Fruit fly (Drosophila melanogaster) whole organism, embryonic: ENCODE results near the gene Bacc.

Source experiments
- Adf1 ChIP-seq: fragments of 200-800 bp; sonication (Bioruptor generic); IDR thresholded peaks from 2 replicates; pipeline ENCODE4 v1.3.6; 2022; ENCODE audit warnings: missing biosample characterization, missing genetic modification characterization
- Aef1 ChIP-seq: fragments of 200-800 bp; sonication (Bioruptor generic); IDR thresholded peaks from 3 replicates; pipeline ENCODE4 v1.3.6; 2022; ENCODE audit warnings: missing biosample characterization, missing genetic modification characterization
- Atf-2 ChIP-seq: fragments of 200-800 bp; sonication (Bioruptor generic); optimal IDR thresholded peaks from 2 replicates; lab custom pipeline; 2016; ENCODE audit warnings: missing biosample characterization, missing genetic modification characterization
- BtbVII ChIP-seq: fragments of 200-800 bp; sonication (Bioruptor generic); optimal IDR thresholded peaks from 3 replicates; lab custom pipeline; 2017; ENCODE audit warnings: missing biosample characterization, mild to moderate bottlenecking, missing genetic modification characterization
- C15 ChIP-seq: fragments of 200-800 bp; sonication (Bioruptor generic); IDR thresholded peaks from 3 replicates; pipeline ENCODE4 v1.3.6; 2022; ENCODE audit warnings: missing biosample characterization, missing genetic modification characterization
- CG10321 ChIP-seq: fragments of 200-800 bp; sonication (Bioruptor generic); IDR thresholded peaks from 2 replicates; pipeline ENCODE4 v1.3.6; 2022; ENCODE audit warnings: missing biosample characterization, missing genetic modification characterization
- CG11247 ChIP-seq: fragments of 200-800 bp; sonication (Bioruptor generic); IDR thresholded peaks from 2 replicates; pipeline ENCODE4 v1.3.6; 2022; ENCODE audit warnings: missing biosample characterization, missing genetic modification characterization
- CG12769 ChIP-seq: fragments of 200-800 bp; sonication (Bioruptor generic); optimal IDR thresholded peaks from 2 replicates; lab custom pipeline; 2019; ENCODE audit warnings: missing biosample characterization, mild to moderate bottlenecking, missing genetic modification characterization, moderate library complexity
- CG14860 ChIP-seq: fragments of 200-800 bp; sonication (Bioruptor generic); IDR thresholded peaks from 3 replicates; pipeline ENCODE4 v1.3.6; 2022; ENCODE audit warnings: missing biosample characterization, missing genetic modification characterization; ENCODE audit not compliant: partially characterized antibody
- CG15269 ChIP-seq: fragments of 200-800 bp; sonication (Bioruptor generic); optimal IDR thresholded peaks from 2 replicates; lab custom pipeline; 2018; ENCODE audit warnings: missing biosample characterization, mild to moderate bottlenecking, missing genetic modification characterization, moderate library complexity
- CG16815 ChIP-seq: fragments of 200-800 bp; sonication (Bioruptor generic); optimal IDR thresholded peaks from 3 replicates; lab custom pipeline; 2017; ENCODE audit warnings: missing biosample characterization, mild to moderate bottlenecking, missing genetic modification characterization
- CG17186 ChIP-seq: fragments of 200-800 bp; sonication (Bioruptor generic); optimal IDR thresholded peaks from 3 replicates; lab custom pipeline; 2017; ENCODE audit warnings: missing biosample characterization, missing genetic modification reagents, missing genetic modification characterization
- CG17328 ChIP-seq: fragments of 200-800 bp; sonication (Bioruptor generic); IDR thresholded peaks from 2 replicates; pipeline ENCODE4 v1.3.6; 2022; ENCODE audit warnings: missing biosample characterization, missing genetic modification characterization
- CG17361 ChIP-seq: fragments of 200-800 bp; sonication (Bioruptor generic); IDR thresholded peaks from 3 replicates; pipeline ENCODE4 v1.3.6; 2022; ENCODE audit warnings: missing biosample characterization, missing genetic modification characterization
- CG17385 ChIP-seq: fragments of 200-800 bp; sonication (Bioruptor generic); optimal IDR thresholded peaks from 3 replicates; lab custom pipeline; 2018; ENCODE audit warnings: missing biosample characterization, mild to moderate bottlenecking, missing genetic modification characterization
- CG17912 ChIP-seq: fragments of 200-800 bp; sonication (Bioruptor generic); optimal IDR thresholded peaks from 2 replicates; lab custom pipeline; 2018; ENCODE audit warnings: missing biosample characterization, mild to moderate bottlenecking, missing genetic modification characterization
- CG18476 ChIP-seq: fragments of 200-800 bp; sonication (Bioruptor generic); optimal IDR thresholded peaks from 2 replicates; lab custom pipeline; 2016; ENCODE audit warnings: missing biosample characterization, mild to moderate bottlenecking, missing genetic modification characterization
- CG4404 ChIP-seq: fragments of 200-800 bp; sonication (Bioruptor generic); IDR thresholded peaks from 2 replicates; pipeline ENCODE4 v1.3.6; 2022; ENCODE audit warnings: missing biosample characterization, missing genetic modification characterization
- CG6791 ChIP-seq: fragments of 200-800 bp; sonication (Bioruptor generic); IDR thresholded peaks from 3 replicates; pipeline ENCODE4 v1.3.6; 2022; ENCODE audit warnings: missing biosample characterization, missing genetic modification characterization; ENCODE audit not compliant: partially characterized antibody
- CG7372 ChIP-seq: fragments of 200-800 bp; sonication (Bioruptor generic); IDR thresholded peaks from 2 replicates; pipeline ENCODE4 v1.3.6; 2022; ENCODE audit warnings: missing biosample characterization, missing genetic modification characterization
- CG7987 ChIP-seq: fragments of 200-800 bp; sonication (Bioruptor generic); optimal IDR thresholded peaks from 2 replicates; lab custom pipeline; 2018; ENCODE audit warnings: missing biosample characterization, mild to moderate bottlenecking, missing genetic modification characterization, moderate library complexity
- CG8089 ChIP-seq: fragments of 200-800 bp; sonication (Bioruptor generic); optimal IDR thresholded peaks from 3 replicates; lab custom pipeline; 2016; ENCODE audit warnings: missing biosample characterization, missing genetic modification characterization
- CG8944 ChIP-seq: fragments of 200-800 bp; sonication (Bioruptor generic); optimal IDR thresholded peaks from 3 replicates; lab custom pipeline; 2016; ENCODE audit warnings: missing biosample characterization, missing genetic modification characterization
- CTCF ChIP-seq: fragments of 200-800 bp; sonication (Bioruptor generic); optimal IDR thresholded peaks from 2 replicates; lab custom pipeline; 2017; ENCODE audit warnings: missing biosample characterization, mild to moderate bottlenecking, missing genetic modification characterization, moderate library complexity
- D19B ChIP-seq: fragments of 200-800 bp; sonication (Bioruptor generic); optimal IDR thresholded peaks from 2 replicates; lab custom pipeline; 2017; ENCODE audit warnings: missing biosample characterization, mild to moderate bottlenecking, missing genetic modification characterization
- Fer1 ChIP-seq: fragments of 200-800 bp; sonication (Bioruptor generic); optimal IDR thresholded peaks from 2 replicates; lab custom pipeline; 2017; ENCODE audit warnings: missing biosample characterization, mild to moderate bottlenecking, missing genetic modification characterization
- Med ChIP-seq: fragments of 200-800 bp; sonication (Bioruptor generic); peaks from one replicate; lab custom pipeline; 2016; ENCODE audit warnings: missing biosample characterization, missing genetic modification characterization, mild to moderate bottlenecking, inconsistent platforms, moderate library complexity
- NC2β ChIP-seq: fragments of 200-800 bp; sonication (Bioruptor generic); optimal IDR thresholded peaks from 2 replicates; lab custom pipeline; 2016; ENCODE audit warnings: missing biosample characterization, missing genetic modification characterization
- Sin3A ChIP-seq: fragments of >200 bp; optimal IDR thresholded peaks from 2 replicates; lab custom pipeline; 2018
- Six4 ChIP-seq: fragments of 200-800 bp; sonication (Bioruptor generic); optimal IDR thresholded peaks from 2 replicates; lab custom pipeline; 2016; ENCODE audit warnings: missing biosample characterization, missing genetic modification characterization
- Ssrp ChIP-seq: fragments of 200-800 bp; sonication (Bioruptor generic); optimal IDR thresholded peaks from 2 replicates; lab custom pipeline; 2018; ENCODE audit warnings: missing biosample characterization, mild to moderate bottlenecking, missing genetic modification characterization, moderate library complexity
- Xbp1 ChIP-seq: fragments of 200-800 bp; sonication (Bioruptor generic); optimal IDR thresholded peaks from 3 replicates; lab custom pipeline; 2016; ENCODE audit warnings: missing biosample characterization, mild to moderate bottlenecking, missing genetic modification characterization
- ara ChIP-seq: fragments of 200-800 bp; sonication (Bioruptor generic); IDR thresholded peaks from 2 replicates; pipeline ENCODE4 v1.3.6; 2022; ENCODE audit warnings: missing biosample characterization, missing genetic modification characterization
- bcd ChIP-seq: fragments of 200-800 bp; sonication (Bioruptor generic); optimal IDR thresholded peaks from 2 replicates; lab custom pipeline; 2017; ENCODE audit warnings: missing biosample characterization, mild to moderate bottlenecking, missing genetic modification characterization
- cato ChIP-seq: fragments of 200-800 bp; sonication (Bioruptor generic); optimal IDR thresholded peaks from 2 replicates; lab custom pipeline; 2016; ENCODE audit warnings: missing biosample characterization, missing genetic modification characterization, borderline replicate concordance
- chn ChIP-seq: fragments of 200-800 bp; sonication (Bioruptor generic); optimal IDR thresholded peaks from 2 replicates; lab custom pipeline; 2016; ENCODE audit warnings: missing biosample characterization, missing genetic modification characterization
- corto ChIP-seq: fragments of 200-800 bp; sonication (Bioruptor generic); optimal IDR thresholded peaks from 2 replicates; lab custom pipeline; 2016; ENCODE audit warnings: missing biosample characterization, mild to moderate bottlenecking, missing genetic modification characterization, moderate library complexity
- disco-r ChIP-seq: fragments of 200-800 bp; sonication (Bioruptor generic); optimal IDR thresholded peaks from 2 replicates; lab custom pipeline; 2016; ENCODE audit warnings: missing biosample characterization, missing genetic modification characterization
- ems ChIP-seq: fragments of 200-800 bp; sonication (Bioruptor generic); optimal IDR thresholded peaks from 3 replicates; lab custom pipeline; 2016; ENCODE audit warnings: missing biosample characterization, missing genetic modification characterization
- eve ChIP-seq, 2 experiments: fragments of >200 bp; optimal IDR thresholded peaks; 2 replicates each; lab custom pipeline; 2017; ENCODE audit warnings: missing biosample characterization in 2 of 2, missing genetic modification characterization in 2 of 2
- grn ChIP-seq: fragments of 200-800 bp; sonication (Bioruptor generic); optimal IDR thresholded peaks from 3 replicates; lab custom pipeline; 2017; ENCODE audit warnings: missing biosample characterization, missing genetic modification characterization
- h ChIP-seq: fragments of >200 bp; optimal IDR thresholded peaks from 2 replicates; lab custom pipeline; 2017
- inv ChIP-seq: fragments of 200-800 bp; sonication (Bioruptor generic); IDR thresholded peaks from 2 replicates; pipeline ENCODE4 v1.3.6; 2022; ENCODE audit warnings: missing biosample characterization, missing genetic modification characterization; ENCODE audit not compliant: partially characterized antibody
- knrl ChIP-seq: fragments of 200-800 bp; sonication (Bioruptor generic); IDR thresholded peaks from 3 replicates; pipeline ENCODE4 v1.3.6; 2022; ENCODE audit warnings: missing biosample characterization, missing genetic modification characterization; ENCODE audit not compliant: partially characterized antibody
- lab ChIP-seq: fragments of 200-800 bp; sonication (Bioruptor generic); optimal IDR thresholded peaks from 3 replicates; lab custom pipeline; 2017; ENCODE audit warnings: missing biosample characterization, missing genetic modification characterization, mild to moderate bottlenecking, moderate library complexity, missing genetic modification reagents
- pan ChIP-seq, 4 experiments: fragments of >200 bp in 3 of 4; fragments of 200-800 bp in 1 of 4; sonication (Bioruptor generic) in 1 of 4; optimal IDR thresholded peaks in 3 of 4; IDR thresholded peaks in 1 of 4; 2 replicates each; pipeline versions ENCODE4 v1.3.6 to Lab custom; 2017 to 2022; ENCODE audit warnings: missing biosample characterization in 2 of 4, missing genetic modification characterization in 2 of 4, mixed read lengths in 1 of 4
- run ChIP-seq: fragments of 200-800 bp; sonication (Bioruptor generic); optimal IDR thresholded peaks from 3 replicates; lab custom pipeline; 2018; ENCODE audit warnings: missing biosample characterization, mild to moderate bottlenecking, missing genetic modification characterization
- sens-2 ChIP-seq: fragments of 200-800 bp; sonication (Bioruptor generic); IDR thresholded peaks from 2 replicates; pipeline ENCODE4 v1.3.6; 2022; ENCODE audit warnings: missing biosample characterization, missing genetic modification characterization
- seq ChIP-seq: fragments of 200-800 bp; sonication (Bioruptor generic); IDR thresholded peaks from 2 replicates; pipeline ENCODE4 v1.3.6; 2022; ENCODE audit warnings: missing biosample characterization, missing genetic modification characterization
- stwl ChIP-seq: fragments of 200-800 bp; sonication (Bioruptor generic); optimal IDR thresholded peaks from 3 replicates; lab custom pipeline; 2018; ENCODE audit warnings: missing biosample characterization, mild to moderate bottlenecking, missing genetic modification characterization, moderate library complexity
- toy ChIP-seq: fragments of 200-800 bp; sonication (Bioruptor generic); IDR thresholded peaks from 2 replicates; pipeline ENCODE4 v1.3.6; 2022; ENCODE audit warnings: missing biosample characterization, missing genetic modification characterization

Gene Bacc

dm6 chr2L:2769476-2770185 is 17.4 kb downstream of the Bacc start, which contains the start of the genes colt and HINT1 (continued):
- TF ChIP-seq CG14860 (no peak), ara (GFP tag; lab: Robert Waterston, UW) (no peak), CG7987 (no peak), inv (GFP tag; lab: Robert Waterston, UW) (no peak; the same call in 1 of the 2 replicates), h (no peak), chn (GFP tag; lab: Kevin White, UChicago) (no peak), toy (GFP tag; lab: Robert Waterston, UW) (no peak), bcd (GFP tag; lab: Kevin White, UChicago) (no peak), CG12769 (no peak), CG7372 (GFP tag; lab: Robert Waterston, UW) (no peak), Adf1 (GFP tag; lab: Robert Waterston, UW) (no peak), Fer1 (GFP tag; lab: Kevin White, UChicago) (peak; percentile 32), CG15269 (tag; lab: Kevin White, UChicago) (no peak), BtbVII (GFP tag; lab: Kevin White, UChicago) (no peak), Med (GFP tag; lab: Kevin White, UChicago) (peak; percentile 85), CG17328 (GFP tag; lab: Robert Waterston, UW) (no peak), disco-r (GFP tag; lab: Kevin White, UChicago) (no peak), CG10321 (GFP tag; lab: Robert Waterston, UW) (no peak), C15 (no peak), CG17361 (peak; percentile 51; the same call in 2 of the 3 replicates), Sin3A (lab: Kevin White, UChicago) (peak; percentile 78), Aef1 (no peak), CG8944 (GFP tag; lab: Kevin White, UChicago) (no peak), NC2β (no peak), pan (optimal IDR thresholded peaks at IDR 0.05; lab: Kevin White, UChicago) (no peak), pan (GFP tag; optimal IDR thresholded peaks at IDR 0.05 in 1 of 2, IDR thresholded peaks at IDR 0.05 in 1 of 2) (no peak), corto (GFP tag; lab: Kevin White, UChicago) (no peak), lab (GFP tag; lab: Kevin White, UChicago) (peak; percentile 15), knrl (GFP tag; lab: Robert Waterston, UW) (peak; percentile 36; the same call in 1 of the 3 replicates), D19B (GFP tag; lab: Kevin White, UChicago) (no peak), CG4404 (GFP tag; lab: Robert Waterston, UW) (no peak), stwl (tag; lab: Kevin White, UChicago) (peak; percentile 80), Ssrp (tag; lab: Kevin White, UChicago) (no peak), CG18476 (GFP tag; lab: Kevin White, UChicago) (no peak), seq (GFP tag; lab: Robert Waterston, UW) (no peak), CG11247 (no peak), Xbp1 (peak; percentile 22), CTCF (GFP tag; lab: Kevin White, UChicago) (peak; percentile 54), Six4 (GFP tag; lab: Kevin White, UChicago) (no peak), cato (GFP tag; lab: Kevin White, UChicago) (no peak), CG16815 (no peak), ems (GFP tag; lab: Kevin White, UChicago) (peak; percentile 25), CG8089 (GFP tag; lab: Kevin White, UChicago) (no peak), CG17912 (GFP tag; lab: Kevin White, UChicago) (no peak), sens-2 (no peak), CG17186 (GFP tag; lab: Kevin White, UChicago) (peak; percentile 45), run (tag; lab: Kevin White, UChicago) (no peak), eve (GFP tag; optimal IDR thresholded peaks at IDR 0.05; lab: Kevin White, UChicago) (no peak), CG17385 (GFP tag; lab: Kevin White, UChicago) (no peak), grn (GFP tag; lab: Kevin White, UChicago) (peak; percentile 64), Atf-2 (GFP tag; lab: Kevin White, UChicago) (no peak), CG6791 (GFP tag; lab: Robert Waterston, UW) (peak; percentile 44; the same call in 1 of the 3 replicates)
